Worm (Caenorhabditis elegans): Measurements from ENCODE around the gene tsen-2.

The tsen-2 gene

ce11 chrIII:11870009-11870408 lies 28.1 kb downstream of the tsen-2 start (continued):
- TF ChIP-seq fkh-10 (GFP tag; optimal IDR thresholded peaks at IDR 0.05) = peak; percentile 49
- TF ChIP-seq nhr-76 (tag; optimal IDR thresholded peaks at IDR 0.05) = no peak
- peak; percentile 89 for TF ChIP-seq fkh-4 (tag; optimal IDR thresholded peaks at IDR 0.05; ENCODE audit: borderline replicate concordance)
- no peak for TF ChIP-seq hlh-17 (GFP tag; optimal IDR thresholded peaks at IDR 0.05; ENCODE audit: borderline replicate concordance)
- TF ChIP-seq nhr-47 (tag; optimal IDR thresholded peaks at IDR 0.05) = peak; percentile 90
- TF ChIP-seq ets-5 (GFP tag; IDR thresholded peaks at IDR 0.05) = no peak
- peak; percentile 82 for TF ChIP-seq skn-1 (tag; optimal IDR thresholded peaks at IDR 0.05)
- TF ChIP-seq pag-3 (tag; optimal IDR thresholded peaks at IDR 0.05; ENCODE audit: borderline replicate concordance, insufficient read depth) = peak; percentile 43
- no peak for TF ChIP-seq ceh-63 (GFP tag; optimal IDR thresholded peaks at IDR 0.05)
- TF ChIP-seq zip-4 (GFP tag; optimal IDR thresholded peaks at IDR 0.05) = no peak
- no peak for TF ChIP-seq sup-37 (GFP tag; optimal IDR thresholded peaks at IDR 0.05)
- peak; percentile 94 for TF ChIP-seq mep-1 (tag; optimal IDR thresholded peaks at IDR 0.05)
- peak; percentile 79 for TF ChIP-seq mab-9 (GFP tag; IDR thresholded peaks at IDR 0.05)
- TF ChIP-seq pax-3 (tag; optimal IDR thresholded peaks at IDR 0.05) = peak; percentile 86
- peak; percentile 84 to 86 for TF ChIP-seq lin-35 (GFP tag; optimal IDR thresholded peaks at IDR 0.05)
- peak; percentile 92 for TF ChIP-seq snpc-4 (tag; optimal IDR thresholded peaks at IDR 0.05)
- TF ChIP-seq efl-3 (GFP tag; optimal IDR thresholded peaks at IDR 0.05) = no peak
- TF ChIP-seq elt-3 (tag; optimal IDR thresholded peaks at IDR 0.05) = no peak
- peak; percentile 39 for TF ChIP-seq ama-1 (optimal IDR thresholded peaks at IDR 0.05)
- peak; percentile 27 for TF ChIP-seq hpl-2 (GFP tag; optimal IDR thresholded peaks at IDR 0.05)
- peak; percentile 67 for TF ChIP-seq C04F5.9 (tag; optimal IDR thresholded peaks at IDR 0.05)
- peak; percentile 48 for TF ChIP-seq elt-2 (tag; optimal IDR thresholded peaks at IDR 0.05)
- TF ChIP-seq grh-1 (GFP tag; IDR thresholded peaks at IDR 0.05) = no peak
- TF ChIP-seq vab-15 (tag; optimal IDR thresholded peaks at IDR 0.05) = peak; percentile 79
- TF ChIP-seq nhr-19 (GFP tag; conservative IDR thresholded peaks at IDR 0.05) = peak; percentile 80
- peak; percentile 88 for TF ChIP-seq lin-13 (GFP tag; optimal IDR thresholded peaks at IDR 0.05)
- peak; percentile 81 for TF ChIP-seq C16A3.4 (tag; optimal IDR thresholded peaks at IDR 0.05)
- TF ChIP-seq lir-3 (tag; optimal IDR thresholded peaks at IDR 0.05; ENCODE audit: poor library complexity) = peak; percentile 94
- TF ChIP-seq nhr-77 (tag; optimal IDR thresholded peaks at IDR 0.05) = peak; percentile 79
- peak; percentile 36 for TF ChIP-seq sox-4 (tag; optimal IDR thresholded peaks at IDR 0.05)
- peak; percentile 79 for TF ChIP-seq isw-1 (GFP tag; IDR thresholded peaks at IDR 0.05)
- TF ChIP-seq ceh-88 (GFP tag; IDR thresholded peaks at IDR 0.05) = no peak
- TF ChIP-seq aha-1 (tag; optimal IDR thresholded peaks at IDR 0.05) = peak; percentile 1
- TF ChIP-seq nhr-237 (tag; optimal IDR thresholded peaks at IDR 0.05) = peak; percentile 47
- TF ChIP-seq nhr-85 (tag) = peak; percentile 91
- TF ChIP-seq ceh-8 (GFP tag; optimal IDR thresholded peaks at IDR 0.05) = peak; percentile 12
- TF ChIP-seq ces-1 (GFP tag; optimal IDR thresholded peaks at IDR 0.05) = no peak
- peak; percentile 91 for TF ChIP-seq snu-23 (GFP tag; optimal IDR thresholded peaks at IDR 0.05)
- TF ChIP-seq tlp-1 (tag; optimal IDR thresholded peaks at IDR 0.05) = no peak
- peak; percentile 91 for TF ChIP-seq tbx-2 (tag; optimal IDR thresholded peaks at IDR 0.05)
- peak; percentile 94 for TF ChIP-seq fkh-8 (tag; optimal IDR thresholded peaks at IDR 0.05)

- TF ChIP-seq C34B4.2 (tag; optimal IDR thresholded peaks at IDR 0.05) (no peak), nhr-85 (tag) (no peak), unc-98 (GFP tag; IDR thresholded peaks at IDR 0.05) (no peak), nhr-77 (tag; optimal IDR thresholded peaks at IDR 0.05) (no peak), skn-1 (tag; optimal IDR thresholded peaks at IDR 0.05) (no peak), mef-2 (tag; optimal IDR thresholded peaks at IDR 0.05) (no peak), efl-3 (GFP tag; optimal IDR thresholded peaks at IDR 0.05) (no peak), C16A3.4 (tag; optimal IDR thresholded peaks at IDR 0.05) (no peak)
These were observed 28.7 kb downstream of the tsen-2 start, which contains the start of gene taf-12 for ce11 chrIII:11869231-11869912. TSS of gene taf-12 (minus strand) at chrIII:11869281.

Data from whole organism, L1 larva.